Worm (Caenorhabditis elegans): ENCODE data around the gene C31C9.6.

C31C9.6 gene

ce11 chrII:13661990-13662389, at the start of gene C31C9.6:
Gene C31C9.6, minus strand, starts transcription at chrII:13662090.
- TF ChIP-seq elt-2 (tag; optimal IDR thresholded peaks at IDR 0.05), result peak; percentile 30

ce11 chrII:13711493-13712055, 49.7 kb upstream of the C31C9.6 start:
- TF ChIP-seq nhr-77 (tag; optimal IDR thresholded peaks at IDR 0.05), result no peak
- TF ChIP-seq fkh-10 (GFP tag; optimal IDR thresholded peaks at IDR 0.05), result no peak
- no peak for TF ChIP-seq nhr-28 (tag; optimal IDR thresholded peaks at IDR 0.05)
- TF ChIP-seq elt-2 (tag; optimal IDR thresholded peaks at IDR 0.05), result peak; percentile 66

ce11 chrII:13697691-13698090, 35.8 kb upstream of the C31C9.6 start:
- TF ChIP-seq ceh-82 (tag; optimal IDR thresholded peaks at IDR 0.05), result no peak
- no peak for TF ChIP-seq nfya-1 (tag; optimal IDR thresholded peaks at IDR 0.05; ENCODE audit: insufficient read depth)

ce11 chrII:13695343-13696332, 33.7 kb upstream of the C31C9.6 start, which contains the start of gene kqt-3:
Gene kqt-3, plus strand, starts transcription at chrII:13696282.
- TF ChIP-seq pqm-1 (tag; optimal IDR thresholded peaks at IDR 0.05) (no peak), elt-2 (tag; optimal IDR thresholded peaks at IDR 0.05) (peak; percentile 12)

- TF ChIP-seq pha-4 (tag; optimal IDR thresholded peaks at IDR 0.05) (peak; percentile 28), ztf-4 (tag; optimal IDR thresholded peaks at IDR 0.05) (no peak), nhr-11 (tag; optimal IDR thresholded peaks at IDR 0.05) (no peak), lin-15B (tag; optimal IDR thresholded peaks at IDR 0.05) (peak; percentile 2)
Measured at ce11 chrII:13694712-13695111, 32.8 kb upstream of the C31C9.6 start, which contains the start of gene rpoa-1. Gene rpoa-1, minus strand, starts transcription at chrII:13694795.

ce11 chrII:13685581-13685980, 23.7 kb upstream of the C31C9.6 start:
- TF ChIP-seq fkh-10 (GFP tag; optimal IDR thresholded peaks at IDR 0.05) (no peak), zag-1 (tag; optimal IDR thresholded peaks at IDR 0.05) (no peak), lin-39 (tag; optimal IDR thresholded peaks at IDR 0.05) (no peak), nhr-28 (tag; optimal IDR thresholded peaks at IDR 0.05) (no peak), unc-62 (GFP tag; optimal IDR thresholded peaks at IDR 0.05) (no peak), sea-2 (GFP tag; optimal IDR thresholded peaks at IDR 0.05) (no peak), nhr-67 (tag; optimal IDR thresholded peaks at IDR 0.05) (no peak), aly-2 (tag; optimal IDR thresholded peaks at IDR 0.05) (no peak), nhr-11 (tag; optimal IDR thresholded peaks at IDR 0.05) (no peak), fos-1 (tag; optimal IDR thresholded peaks at IDR 0.05) (no peak), ceh-9 (tag; optimal IDR thresholded peaks at IDR 0.05) (no peak), snpc-4 (tag; optimal IDR thresholded peaks at IDR 0.05) (no peak), daf-12 (tag; optimal IDR thresholded peaks at IDR 0.05) (no peak), unc-39 (tag; optimal IDR thresholded peaks at IDR 0.05) (no peak), elt-1 (tag; optimal IDR thresholded peaks at IDR 0.05) (no peak), ceh-16 (tag; optimal IDR thresholded peaks at IDR 0.05) (no peak), elt-3 (tag; optimal IDR thresholded peaks at IDR 0.05) (no peak), mml-1 (tag; optimal IDR thresholded peaks at IDR 0.05) (no peak), mdl-1 (tag; optimal IDR thresholded peaks at IDR 0.05) (no peak), lin-15B (tag; optimal IDR thresholded peaks at IDR 0.05) (no peak)

ce11 chrII:13681063-13681462, 19.2 kb upstream of the C31C9.6 start:
- TF ChIP-seq nhr-28 (tag; optimal IDR thresholded peaks at IDR 0.05) (no peak), nhr-25 (tag; optimal IDR thresholded peaks at IDR 0.05) (peak; percentile 86), nhr-76 (tag; optimal IDR thresholded peaks at IDR 0.05) (no peak), fos-1 (tag; optimal IDR thresholded peaks at IDR 0.05) (no peak), nhr-23 (tag; optimal IDR thresholded peaks at IDR 0.05) (peak; percentile 80), lin-39 (tag; optimal IDR thresholded peaks at IDR 0.05) (no peak), egl-5 (tag; optimal IDR thresholded peaks at IDR 0.05) (no peak), mdl-1 (tag; optimal IDR thresholded peaks at IDR 0.05) (peak; percentile 63), aly-2 (tag; optimal IDR thresholded peaks at IDR 0.05) (no peak), elt-1 (tag; optimal IDR thresholded peaks at IDR 0.05) (no peak), elt-3 (tag; optimal IDR thresholded peaks at IDR 0.05) (no peak), pha-4 (tag; optimal IDR thresholded peaks at IDR 0.05) (no peak), jun-1 (tag; optimal IDR thresholded peaks at IDR 0.05) (peak; percentile 3), nhr-12 (tag; optimal IDR thresholded peaks at IDR 0.05) (no peak), nhr-237 (tag; optimal IDR thresholded peaks at IDR 0.05) (no peak), egl-27 (tag; optimal IDR thresholded peaks at IDR 0.05) (no peak), eor-1 (tag; optimal IDR thresholded peaks at IDR 0.05) (no peak), nhr-43 (tag; optimal IDR thresholded peaks at IDR 0.05; ENCODE audit: poor library complexity, severe bottlenecking) (peak; percentile 94), ztf-11 (tag; optimal IDR thresholded peaks at IDR 0.05) (no peak), ceh-28 (tag; optimal IDR thresholded peaks at IDR 0.05) (no peak)
